Fruit fly (Drosophila melanogaster) whole organism, adult: ENCODE results near the gene lectin-24A.

Experiments used
- CG33017 ChIP-seq: fragments of 200-800 bp; sonication (Bioruptor generic); optimal IDR thresholded peaks from 2 replicates; lab custom pipeline; 2018; ENCODE audit warnings: missing biosample characterization, mild to moderate bottlenecking, missing genetic modification characterization, moderate library complexity
- Clk ChIP-seq: fragments of 200-800 bp; sonication (Bioruptor generic); optimal IDR thresholded peaks from 2 replicates; lab custom pipeline; 2017; ENCODE audit warnings: missing biosample characterization, missing genetic modification characterization
- Crg-1 ChIP-seq: fragments of 200-800 bp; sonication (Bioruptor generic); optimal IDR thresholded peaks from 2 replicates; lab custom pipeline; 2016; ENCODE audit warnings: missing biosample characterization, missing genetic modification characterization
- Hr96 ChIP-seq: fragments of 200-800 bp; sonication (Bioruptor generic); optimal IDR thresholded peaks from 2 replicates; lab custom pipeline; 2016; ENCODE audit warnings: missing biosample characterization, missing genetic modification characterization
- kay ChIP-seq: fragments of 200-800 bp; sonication (Bioruptor generic); peaks from one replicate; lab custom pipeline; 2016; ENCODE audit warnings: missing biosample characterization, missing genetic modification characterization, borderline replicate concordance

dm6 chr2L:3706963-3707362 is 10.6 kb downstream of the lectin-24A start, which contains the start of gene CG31777:
- TF ChIP-seq Crg-1 (GFP tag; lab: Kevin White, UChicago): no peak
- no peak for TF ChIP-seq Hr96 (GFP tag; lab: Kevin White, UChicago)
- no peak for TF ChIP-seq Clk
- no peak for TF ChIP-seq CG33017 (tag; lab: Kevin White, UChicago)
- no peak for TF ChIP-seq kay
